Fruit fly (Drosophila melanogaster) whole organism, embryonic: ENCODE results near the gene CG12398.
A peak's percentile ranks its signal among the peaks of the same experiment; 100 is the strongest.

ENCODE experiments used
- Abd-B ChIP-seq: fragments of 200-800 bp; sonication (Bioruptor generic); optimal IDR thresholded peaks from 2 replicates; lab custom pipeline; 2018; ENCODE audit warnings: missing biosample characterization, mild to moderate bottlenecking, missing genetic modification characterization, moderate library complexity
- BEAF-32 ChIP-seq: fragments of 200-800 bp; sonication (Bioruptor generic); optimal IDR thresholded peaks from 3 replicates; lab custom pipeline; 2017; ENCODE audit warnings: missing biosample characterization, missing genetic modification characterization, mild to moderate bottlenecking, moderate library complexity, missing genetic modification reagents
- CG10366 ChIP-seq: fragments of 200-800 bp; sonication (Bioruptor generic); IDR thresholded peaks from 2 replicates; pipeline ENCODE4 v1.3.6; 2022; ENCODE audit warnings: missing biosample characterization, missing genetic modification characterization
- CG11695 ChIP-seq: fragments of 200-800 bp; sonication (Bioruptor generic); IDR thresholded peaks from 3 replicates; pipeline ENCODE4 v1.3.6; 2022; ENCODE audit warnings: missing biosample characterization, missing genetic modification characterization
- CG11696 ChIP-seq: fragments of 200-800 bp; sonication (Bioruptor generic); IDR thresholded peaks from 2 replicates; pipeline ENCODE4 v1.3.6; 2022; ENCODE audit warnings: missing biosample characterization, missing genetic modification characterization
- CG14860 ChIP-seq: fragments of 200-800 bp; sonication (Bioruptor generic); IDR thresholded peaks from 3 replicates; pipeline ENCODE4 v1.3.6; 2022; ENCODE audit warnings: missing biosample characterization, missing genetic modification characterization; ENCODE audit not compliant: partially characterized antibody
- CG1602 ChIP-seq: fragments of 200-800 bp; sonication (Bioruptor generic); optimal IDR thresholded peaks from 3 replicates; lab custom pipeline; 2016; ENCODE audit warnings: missing biosample characterization, missing genetic modification characterization
- CG2116 ChIP-seq: fragments of 200-800 bp; sonication (Bioruptor generic); optimal IDR thresholded peaks from 3 replicates; lab custom pipeline; 2018; ENCODE audit warnings: missing biosample characterization, mild to moderate bottlenecking, missing genetic modification characterization
- CG4820 ChIP-seq: fragments of 200-800 bp; sonication (Bioruptor generic); optimal IDR thresholded peaks from 3 replicates; lab custom pipeline; 2016; ENCODE audit warnings: missing biosample characterization, missing genetic modification characterization
- CG6654 ChIP-seq: fragments of 200-800 bp; sonication (Bioruptor generic); optimal IDR thresholded peaks from 2 replicates; lab custom pipeline; 2017; ENCODE audit warnings: missing biosample characterization, mild to moderate bottlenecking, missing genetic modification characterization
- CG6689 ChIP-seq: fragments of 200-800 bp; sonication (Bioruptor generic); IDR thresholded peaks from 2 replicates; pipeline ENCODE4 v1.3.6; 2022; ENCODE audit warnings: missing biosample characterization, missing genetic modification characterization
- CTCF ChIP-seq: fragments of 200-800 bp; sonication (Bioruptor generic); optimal IDR thresholded peaks from 2 replicates; lab custom pipeline; 2017; ENCODE audit warnings: missing biosample characterization, mild to moderate bottlenecking, missing genetic modification characterization, moderate library complexity
- Gsc ChIP-seq: fragments of 200-800 bp; sonication (Bioruptor generic); IDR thresholded peaks from 2 replicates; pipeline ENCODE4 v1.3.6; 2022; ENCODE audit warnings: missing biosample characterization, missing genetic modification characterization
- Hr51 ChIP-seq, 2 experiments: fragments of 200-800 bp; sonication (Bioruptor generic); optimal IDR thresholded peaks; 2 replicates in 1 of 2; 3 replicates in 1 of 2; lab custom pipeline; 2016 to 2018; ENCODE audit warnings: missing biosample characterization in 2 of 2, missing genetic modification characterization in 2 of 2, mild to moderate bottlenecking in 1 of 2, moderate library complexity in 1 of 2
- MTF-1 ChIP-seq: fragments of 200-800 bp; sonication (Bioruptor generic); optimal IDR thresholded peaks from 2 replicates; lab custom pipeline; 2018; ENCODE audit warnings: missing biosample characterization, mild to moderate bottlenecking, missing genetic modification characterization, borderline replicate concordance
- Max ChIP-seq: fragments of 200-800 bp; sonication (Bioruptor generic); optimal IDR thresholded peaks from 2 replicates; lab custom pipeline; 2016; ENCODE audit warnings: missing biosample characterization, mild to moderate bottlenecking, missing genetic modification characterization
- Pdp1 ChIP-seq, 2 experiments: fragments of 200-800 bp; sonication (Bioruptor generic); optimal IDR thresholded peaks; 3 replicates each; lab custom pipeline; 2016; ENCODE audit warnings: missing biosample characterization in 2 of 2, missing genetic modification characterization in 2 of 2, mild to moderate bottlenecking in 1 of 2, moderate library complexity in 1 of 2
- Ravus ChIP-seq: fragments of 200-800 bp; sonication (Bioruptor generic); IDR thresholded peaks from 2 replicates; pipeline ENCODE4 v1.3.6; 2022; ENCODE audit warnings: missing biosample characterization, missing genetic modification characterization
- Scr ChIP-seq: fragments of 200-800 bp; sonication (Bioruptor generic); IDR thresholded peaks from 2 replicates; pipeline ENCODE4 v1.3.6; 2022; ENCODE audit warnings: missing biosample characterization, missing genetic modification characterization; ENCODE audit not compliant: partially characterized antibody
- Sin3A ChIP-seq: fragments of >200 bp; optimal IDR thresholded peaks from 2 replicates; lab custom pipeline; 2018
- TFAM ChIP-seq: fragments of 200-800 bp; sonication (Bioruptor generic); optimal IDR thresholded peaks from 2 replicates; lab custom pipeline; 2017; ENCODE audit warnings: missing biosample characterization, missing genetic modification characterization, inconsistent platforms
- Trl ChIP-seq, 3 experiments: fragments of >200 bp in 2 of 3; fragments of 200-800 bp in 1 of 3; sonication (Bioruptor generic) in 1 of 3; optimal IDR thresholded peaks; 2 replicates in 1 of 3; 3 replicates in 2 of 3; lab custom pipeline; 2016 to 2017; ENCODE audit warnings: missing biosample characterization in 1 of 3, missing genetic modification characterization in 1 of 3
- ab ChIP-seq: fragments of 200-800 bp; sonication (Bioruptor generic); optimal IDR thresholded peaks from 2 replicates; lab custom pipeline; 2016; ENCODE audit warnings: missing biosample characterization, missing genetic modification characterization
- ac ChIP-seq: fragments of 200-800 bp; sonication (Bioruptor generic); optimal IDR thresholded peaks from 3 replicates; lab custom pipeline; 2017; ENCODE audit warnings: missing biosample characterization, mild to moderate bottlenecking, missing genetic modification characterization
- aop ChIP-seq: fragments of 200-800 bp; sonication (Bioruptor generic); IDR thresholded peaks from 2 replicates; pipeline ENCODE4 v1.3.6; 2022; ENCODE audit warnings: missing biosample characterization, missing genetic modification characterization
- cad ChIP-seq: fragments of >200 bp; optimal IDR thresholded peaks from 2 replicates; lab custom pipeline; 2017; ENCODE audit warnings: missing biosample characterization, missing genetic modification characterization
- caup ChIP-seq: fragments of 200-800 bp; sonication (Bioruptor generic); optimal IDR thresholded peaks from 3 replicates; lab custom pipeline; 2017; ENCODE audit warnings: missing biosample characterization, mild to moderate bottlenecking, missing genetic modification characterization, moderate library complexity; ENCODE audit not compliant: severe bottlenecking
- cg ChIP-seq: fragments of 200-800 bp; sonication (Bioruptor generic); optimal IDR thresholded peaks from 3 replicates; lab custom pipeline; 2019; ENCODE audit warnings: missing biosample characterization, mild to moderate bottlenecking, missing genetic modification characterization, moderate library complexity
- dysf ChIP-seq: fragments of 200-800 bp; sonication (Bioruptor generic); IDR thresholded peaks from 3 replicates; pipeline ENCODE4 v1.3.6; 2022; ENCODE audit warnings: missing biosample characterization, missing genetic modification characterization
- exex ChIP-seq: fragments of 200-800 bp; sonication (Bioruptor generic); optimal IDR thresholded peaks from 4 replicates; lab custom pipeline; 2018; ENCODE audit warnings: missing biosample characterization, mild to moderate bottlenecking, missing genetic modification characterization, moderate library complexity
- hb ChIP-seq: fragments of 200-800 bp; sonication (Bioruptor generic); IDR thresholded peaks from 3 replicates; pipeline ENCODE4 v1.3.6; 2022; ENCODE audit warnings: missing biosample characterization, missing genetic modification characterization; ENCODE audit not compliant: partially characterized antibody
- hbn ChIP-seq: fragments of 200-800 bp; sonication (Bioruptor generic); IDR thresholded peaks from 2 replicates; pipeline ENCODE4 v1.3.6; 2022; ENCODE audit warnings: missing biosample characterization, missing genetic modification characterization; ENCODE audit not compliant: partially characterized antibody
- kni ChIP-seq: fragments of 200-800 bp; sonication (Bioruptor generic); optimal IDR thresholded peaks from 3 replicates; lab custom pipeline; 2017; ENCODE audit warnings: mild to moderate bottlenecking, missing biosample characterization, missing genetic modification reagents, missing genetic modification characterization
- knrl ChIP-seq: fragments of 200-800 bp; sonication (Bioruptor generic); IDR thresholded peaks from 3 replicates; pipeline ENCODE4 v1.3.6; 2022; ENCODE audit warnings: missing biosample characterization, missing genetic modification characterization; ENCODE audit not compliant: partially characterized antibody
- prd ChIP-seq, 3 experiments: fragments of >200 bp in 2 of 3; fragments of 200-800 bp in 1 of 3; sonication (Bioruptor generic) in 1 of 3; optimal IDR thresholded peaks in 2 of 3; IDR thresholded peaks in 1 of 3; 2 replicates in 2 of 3; 3 replicates in 1 of 3; pipeline versions ENCODE4 v1.3.6 to Lab custom; 2017 to 2022; ENCODE audit warnings: missing biosample characterization in 1 of 3, missing genetic modification characterization in 1 of 3
- sna ChIP-seq: fragments of 200-800 bp; sonication (Bioruptor generic); IDR thresholded peaks from 2 replicates; pipeline ENCODE4 v1.3.6; 2022; ENCODE audit warnings: missing biosample characterization, missing genetic modification characterization; ENCODE audit not compliant: partially characterized antibody
- stwl ChIP-seq: fragments of 200-800 bp; sonication (Bioruptor generic); optimal IDR thresholded peaks from 3 replicates; lab custom pipeline; 2018; ENCODE audit warnings: missing biosample characterization, mild to moderate bottlenecking, missing genetic modification characterization, moderate library complexity
- zen2 ChIP-seq: fragments of 200-800 bp; sonication (Bioruptor generic); IDR thresholded peaks from 3 replicates; pipeline ENCODE4 v1.3.6; 2022; ENCODE audit warnings: missing biosample characterization, missing genetic modification characterization; ENCODE audit not compliant: partially characterized antibody

CG12398 gene

dm6 chrX:14913706-14914303 lies at the start of gene CG12398:
CG12398 (minus strand) TSS chrX:14913812.
- TF ChIP-seq prd (optimal IDR thresholded peaks at IDR 0.05; lab: Kevin White, UChicago), result no peak
- no peak for TF ChIP-seq prd (GFP tag; IDR thresholded peaks at IDR 0.05; lab: Robert Waterston, UW)
- no peak for TF ChIP-seq Scr (GFP tag; lab: Robert Waterston, UW)
- TF ChIP-seq CG6689 (GFP tag; lab: Robert Waterston, UW), result no peak
- no peak for TF ChIP-seq zen2 (GFP tag; lab: Robert Waterston, UW)
- no peak for TF ChIP-seq dysf (GFP tag; lab: Robert Waterston, UW)
- TF ChIP-seq exex, result no peak
- no peak for TF ChIP-seq CG2116
- TF ChIP-seq sna (GFP tag; lab: Robert Waterston, UW), result no peak
- no peak for TF ChIP-seq Trl (optimal IDR thresholded peaks at IDR 0.05; lab: Kevin White, UChicago)
- no peak for TF ChIP-seq Trl (GFP tag; optimal IDR thresholded peaks at IDR 0.05; lab: Kevin White, UChicago)
- TF ChIP-seq ac (GFP tag; lab: Kevin White, UChicago), result no peak
- TF ChIP-seq, all 482 proteins: peak for 0

- TF ChIP-seq kni (GFP tag; lab: Kevin White, UChicago) (no peak), Abd-B (GFP tag; lab: Kevin White, UChicago) (no peak), CG11696 (GFP tag; lab: Robert Waterston, UW) (no peak), ab (GFP tag; lab: Kevin White, UChicago) (no peak), BEAF-32 (GFP tag; lab: Kevin White, UChicago) (no peak), hb (no peak), CG1602 (GFP tag; lab: Kevin White, UChicago) (no peak), CG10366 (GFP tag; lab: Robert Waterston, UW) (no peak), aop (GFP tag; lab: Robert Waterston, UW) (no peak), cad (GFP tag; lab: Kevin White, UChicago) (peak; percentile 69), knrl (GFP tag; lab: Robert Waterston, UW) (no peak), Pdp1 (GFP tag; optimal IDR thresholded peaks at IDR 0.05; lab: Kevin White, UChicago) (no peak), Hr51 (GFP tag; optimal IDR thresholded peaks at IDR 0.05; lab: Kevin White, UChicago) (no peak), CTCF (GFP tag; lab: Kevin White, UChicago) (peak; percentile 5), hbn (GFP tag; lab: Robert Waterston, UW) (no peak), Sin3A (lab: Kevin White, UChicago) (no peak), TFAM (no peak), Gsc (no peak), cg (GFP tag; lab: Kevin White, UChicago) (peak; percentile 46), CG4820 (GFP tag; lab: Kevin White, UChicago) (no peak), stwl (peak; percentile 12), Ravus (no peak), CG6654 (GFP tag; lab: Kevin White, UChicago) (peak; percentile 96), MTF-1 (GFP tag; lab: Kevin White, UChicago) (no peak), caup (GFP tag; lab: Kevin White, UChicago) (no peak), Max (GFP tag; lab: Kevin White, UChicago) (no peak), CG14860 (0 out of 3 replicates have a peak, but pooled peaks have one; percentile 18), CG11695 (GFP tag; lab: Robert Waterston, UW) (no peak)
Observed at dm6 chrX:14960856-14961255, 47.2 kb upstream of the CG12398 start.
